Fruit fly (Drosophila melanogaster) whole organism, embryonic: ENCODE data around the gene CG15473.

Experiments used
- ATbp ChIP-seq: fragments of 200-800 bp; sonication (Bioruptor generic); optimal IDR thresholded peaks from 2 replicates; lab custom pipeline; 2017; ENCODE audit warnings: missing biosample characterization, mild to moderate bottlenecking, missing genetic modification characterization, missing genetic modification reagents
- Abd-B ChIP-seq: fragments of 200-800 bp; sonication (Bioruptor generic); optimal IDR thresholded peaks from 2 replicates; lab custom pipeline; 2018; ENCODE audit warnings: missing biosample characterization, mild to moderate bottlenecking, missing genetic modification characterization, moderate library complexity
- CG10267 ChIP-seq: fragments of 200-800 bp; sonication (Bioruptor generic); optimal IDR thresholded peaks from 2 replicates; lab custom pipeline; 2018; ENCODE audit warnings: missing biosample characterization, mild to moderate bottlenecking, missing genetic modification characterization, moderate library complexity
- CG12155 ChIP-seq: fragments of 200-800 bp; sonication (Bioruptor generic); optimal IDR thresholded peaks from 3 replicates; lab custom pipeline; 2016; ENCODE audit warnings: missing biosample characterization, missing genetic modification characterization
- CG1233 ChIP-seq: fragments of 200-800 bp; sonication (Bioruptor generic); optimal IDR thresholded peaks from 4 replicates; lab custom pipeline; 2018; ENCODE audit warnings: missing biosample characterization, mild to moderate bottlenecking, missing genetic modification characterization
- CG13775 ChIP-seq: fragments of 200-800 bp; sonication (Bioruptor generic); optimal IDR thresholded peaks from 3 replicates; lab custom pipeline; 2017; ENCODE audit warnings: missing biosample characterization, mild to moderate bottlenecking, missing genetic modification characterization
- CG15514 ChIP-seq: fragments of 200-800 bp; sonication (Bioruptor generic); optimal IDR thresholded peaks from 3 replicates; lab custom pipeline; 2017; ENCODE audit warnings: missing biosample characterization, missing genetic modification characterization, mild to moderate bottlenecking, moderate library complexity, missing genetic modification reagents
- CG1602 ChIP-seq: fragments of 200-800 bp; sonication (Bioruptor generic); optimal IDR thresholded peaks from 3 replicates; lab custom pipeline; 2016; ENCODE audit warnings: missing biosample characterization, missing genetic modification characterization
- CG16779 ChIP-seq: fragments of 200-800 bp; sonication (Bioruptor generic); IDR thresholded peaks from 2 replicates; pipeline ENCODE4 v1.3.6; 2022; ENCODE audit warnings: missing biosample characterization, missing genetic modification characterization
- CG17359 ChIP-seq: fragments of 200-800 bp; sonication (Bioruptor generic); optimal IDR thresholded peaks from 3 replicates; lab custom pipeline; 2018; ENCODE audit warnings: missing biosample characterization, mild to moderate bottlenecking, missing genetic modification characterization, moderate library complexity
- CG17912 ChIP-seq: fragments of 200-800 bp; sonication (Bioruptor generic); optimal IDR thresholded peaks from 2 replicates; lab custom pipeline; 2018; ENCODE audit warnings: missing biosample characterization, mild to moderate bottlenecking, missing genetic modification characterization
- CG1792 ChIP-seq: fragments of 200-800 bp; sonication (Bioruptor generic); optimal IDR thresholded peaks from 2 replicates; lab custom pipeline; 2016; ENCODE audit warnings: missing biosample characterization, missing genetic modification characterization
- CG18011 ChIP-seq: fragments of 200-800 bp; sonication (Bioruptor generic); optimal IDR thresholded peaks from 2 replicates; lab custom pipeline; 2017; ENCODE audit warnings: missing biosample characterization, missing genetic modification characterization, mild to moderate bottlenecking, moderate library complexity, missing genotype
- CG18262 ChIP-seq: fragments of 200-800 bp; optimal IDR thresholded peaks from 3 replicates; lab custom pipeline; 2019; ENCODE audit warnings: missing biosample characterization, mild to moderate bottlenecking, missing genetic modification characterization, moderate library complexity
- CG18619 ChIP-seq: fragments of 200-800 bp; sonication (Bioruptor generic); optimal IDR thresholded peaks from 3 replicates; lab custom pipeline; 2017; ENCODE audit warnings: missing biosample characterization, mild to moderate bottlenecking, missing genetic modification characterization
- CG2678 ChIP-seq: fragments of 200-800 bp; sonication (Bioruptor generic); optimal IDR thresholded peaks from 3 replicates; lab custom pipeline; 2019; ENCODE audit warnings: missing biosample characterization, mild to moderate bottlenecking, missing genetic modification characterization, moderate library complexity
- CG30403 ChIP-seq: fragments of 200-800 bp; sonication (Bioruptor generic); optimal IDR thresholded peaks from 3 replicates; lab custom pipeline; 2016; ENCODE audit warnings: missing biosample characterization, missing genetic modification characterization
- CG3163 ChIP-seq: fragments of 200-800 bp; sonication (Bioruptor generic); optimal IDR thresholded peaks from 3 replicates; lab custom pipeline; 2016; ENCODE audit warnings: missing biosample characterization, missing genetic modification characterization
- CG4424 ChIP-seq: fragments of 200-800 bp; sonication (Bioruptor generic); optimal IDR thresholded peaks from 3 replicates; lab custom pipeline; 2016; ENCODE audit warnings: missing biosample characterization, missing genetic modification characterization
- CG4854 ChIP-seq: fragments of 200-800 bp; sonication (Bioruptor generic); optimal IDR thresholded peaks from 2 replicates; lab custom pipeline; 2016; ENCODE audit warnings: missing biosample characterization, missing genetic modification characterization, inconsistent platforms
- CG5180 ChIP-seq: fragments of 200-800 bp; sonication (Bioruptor generic); optimal IDR thresholded peaks from 3 replicates; lab custom pipeline; 2017; ENCODE audit warnings: missing biosample characterization, missing genetic modification characterization, mild to moderate bottlenecking, moderate library complexity, missing genetic modification reagents
- CG7372 ChIP-seq: fragments of 200-800 bp; sonication (Bioruptor generic); IDR thresholded peaks from 2 replicates; pipeline ENCODE4 v1.3.6; 2022; ENCODE audit warnings: missing biosample characterization, missing genetic modification characterization
- CG7786 ChIP-seq: fragments of 200-800 bp; sonication (Bioruptor generic); optimal IDR thresholded peaks from 2 replicates; lab custom pipeline; 2016; ENCODE audit warnings: missing biosample characterization, missing genetic modification characterization
- CG7928 ChIP-seq: fragments of 200-800 bp; sonication (Bioruptor generic); optimal IDR thresholded peaks from 2 replicates; lab custom pipeline; 2017; ENCODE audit warnings: missing biosample characterization, mild to moderate bottlenecking, missing genetic modification characterization
- CG8089 ChIP-seq: fragments of 200-800 bp; sonication (Bioruptor generic); optimal IDR thresholded peaks from 3 replicates; lab custom pipeline; 2016; ENCODE audit warnings: missing biosample characterization, missing genetic modification characterization
- CG8290 ChIP-seq, 3 experiments: fragments of 200-800 bp; sonication (Bioruptor generic); optimal IDR thresholded peaks; 2 replicates each; lab custom pipeline; 2016 to 2019; ENCODE audit warnings: missing biosample characterization in 3 of 3, missing genetic modification characterization in 3 of 3, mild to moderate bottlenecking in 2 of 3, moderate library complexity in 1 of 3
- CG8359 ChIP-seq: fragments of 200-800 bp; sonication (Bioruptor generic); optimal IDR thresholded peaks from 2 replicates; lab custom pipeline; 2017; ENCODE audit warnings: missing biosample characterization, mild to moderate bottlenecking, missing genetic modification characterization, borderline replicate concordance
- Dip3 ChIP-seq: fragments of 200-800 bp; sonication (Bioruptor generic); optimal IDR thresholded peaks from 3 replicates; lab custom pipeline; 2016; ENCODE audit warnings: missing biosample characterization, missing genetic modification characterization
- Eip74EF ChIP-seq, 2 experiments: fragments of 200-800 bp in 1 of 2; fragments of >200 bp in 1 of 2; sonication (Bioruptor generic) in 1 of 2; optimal IDR thresholded peaks; 2 replicates each; lab custom pipeline; 2017 to 2019; ENCODE audit warnings: missing biosample characterization in 2 of 2, missing genetic modification characterization in 2 of 2, mild to moderate bottlenecking in 1 of 2, moderate library complexity in 1 of 2
- HmgZ ChIP-seq: fragments of 200-800 bp; sonication (Bioruptor generic); optimal IDR thresholded peaks from 2 replicates; lab custom pipeline; 2018; ENCODE audit warnings: missing biosample characterization, mild to moderate bottlenecking, missing genetic modification characterization
- Hr51 ChIP-seq, 2 experiments: fragments of 200-800 bp; sonication (Bioruptor generic); optimal IDR thresholded peaks; 2 replicates in 1 of 2; 3 replicates in 1 of 2; lab custom pipeline; 2016 to 2018; ENCODE audit warnings: missing biosample characterization in 2 of 2, missing genetic modification characterization in 2 of 2, mild to moderate bottlenecking in 1 of 2, moderate library complexity in 1 of 2
- PHDP ChIP-seq: fragments of 200-800 bp; sonication (Bioruptor generic); optimal IDR thresholded peaks from 3 replicates; lab custom pipeline; 2018; ENCODE audit warnings: missing biosample characterization, mild to moderate bottlenecking, missing genetic modification characterization, moderate library complexity
- Six4 ChIP-seq: fragments of 200-800 bp; sonication (Bioruptor generic); optimal IDR thresholded peaks from 2 replicates; lab custom pipeline; 2016; ENCODE audit warnings: missing biosample characterization, missing genetic modification characterization
- Sox102F ChIP-seq: fragments of 200-800 bp; sonication (Bioruptor generic); optimal IDR thresholded peaks from 2 replicates; lab custom pipeline; 2018; ENCODE audit warnings: missing biosample characterization, mild to moderate bottlenecking, missing genetic modification characterization, moderate library complexity
- Xrp1 ChIP-seq: fragments of 200-800 bp; sonication (Bioruptor generic); IDR thresholded peaks from 2 replicates; pipeline ENCODE4 v1.3.6; 2022; ENCODE audit warnings: missing biosample characterization, missing genetic modification characterization
- ara ChIP-seq: fragments of 200-800 bp; sonication (Bioruptor generic); IDR thresholded peaks from 2 replicates; pipeline ENCODE4 v1.3.6; 2022; ENCODE audit warnings: missing biosample characterization, missing genetic modification characterization
- ato ChIP-seq: fragments of 200-800 bp; sonication (Bioruptor generic); IDR thresholded peaks from 2 replicates; pipeline ENCODE4 v1.3.6; 2022; ENCODE audit warnings: missing biosample characterization, missing genetic modification characterization; ENCODE audit not compliant: partially characterized antibody
- bcd ChIP-seq: fragments of 200-800 bp; sonication (Bioruptor generic); optimal IDR thresholded peaks from 2 replicates; lab custom pipeline; 2017; ENCODE audit warnings: missing biosample characterization, mild to moderate bottlenecking, missing genetic modification characterization
- crp ChIP-seq, 2 experiments: fragments of 200-800 bp; sonication (Bioruptor generic); optimal IDR thresholded peaks; 2 replicates in 1 of 2; 3 replicates in 1 of 2; lab custom pipeline; 2017; ENCODE audit warnings: missing biosample characterization in 2 of 2, missing genetic modification characterization in 2 of 2, mild to moderate bottlenecking in 1 of 2, moderate library complexity in 1 of 2
- cwo ChIP-seq: fragments of 200-800 bp; sonication (Bioruptor generic); optimal IDR thresholded peaks from 3 replicates; lab custom pipeline; 2017; ENCODE audit warnings: missing biosample characterization, missing genetic modification characterization, mild to moderate bottlenecking, moderate library complexity, missing genetic modification reagents
- dysf ChIP-seq: fragments of 200-800 bp; sonication (Bioruptor generic); IDR thresholded peaks from 3 replicates; pipeline ENCODE4 v1.3.6; 2022; ENCODE audit warnings: missing biosample characterization, missing genetic modification characterization
- ftz-f1 ChIP-seq: fragments of 200-800 bp; sonication (Bioruptor generic); optimal IDR thresholded peaks from 2 replicates; lab custom pipeline; 2016; ENCODE audit warnings: missing biosample characterization, missing genetic modification characterization
- hbn ChIP-seq: fragments of 200-800 bp; sonication (Bioruptor generic); IDR thresholded peaks from 2 replicates; pipeline ENCODE4 v1.3.6; 2022; ENCODE audit warnings: missing biosample characterization, missing genetic modification characterization; ENCODE audit not compliant: partially characterized antibody
- nau ChIP-seq: fragments of 200-800 bp; sonication (Bioruptor generic); optimal IDR thresholded peaks from 3 replicates; lab custom pipeline; 2017; ENCODE audit warnings: missing biosample characterization, mild to moderate bottlenecking, missing genetic modification characterization, missing genetic modification reagents
- otp ChIP-seq: fragments of 200-800 bp; sonication (Bioruptor generic); IDR thresholded peaks from 3 replicates; pipeline ENCODE4, ENCODE4 v1.3.6; 2022; ENCODE audit warnings: missing biosample characterization, missing genetic modification characterization
- peb ChIP-seq: fragments of 200-800 bp; sonication (Bioruptor generic); IDR thresholded peaks from 2 replicates; pipeline ENCODE4 v1.3.6; 2022; ENCODE audit warnings: missing biosample characterization, missing genetic modification characterization
- sima ChIP-seq: fragments of 200-800 bp; sonication (Bioruptor generic); optimal IDR thresholded peaks from 2 replicates; lab custom pipeline; 2016; ENCODE audit warnings: missing biosample characterization, missing genetic modification characterization
- twi ChIP-seq: fragments of 200-800 bp; optimal IDR thresholded peaks from 2 replicates; lab custom pipeline; 2019; ENCODE audit warnings: missing biosample characterization, mild to moderate bottlenecking, missing genetic modification characterization, moderate library complexity
- wek ChIP-seq: fragments of 200-800 bp; sonication (Bioruptor generic); optimal IDR thresholded peaks from 3 replicates; lab custom pipeline; 2018; ENCODE audit warnings: missing biosample characterization, mild to moderate bottlenecking, missing genetic modification characterization, moderate library complexity

CG15473 gene

dm6 chrX:4610481-4610880 lies 43.8 kb downstream of the CG15473 start (continued):
- TF ChIP-seq CG8290 (GFP tag; optimal IDR thresholded peaks at IDR 0.05; lab: Kevin White, UChicago): no peak
- peak in 1 of 2 experiments; percentile 88 for TF ChIP-seq CG8290 (tag; optimal IDR thresholded peaks at IDR 0.05; lab: Kevin White, UChicago)
- TF ChIP-seq ato (GFP tag; lab: Robert Waterston, UW): no peak
- TF ChIP-seq Xrp1 (GFP tag; lab: Robert Waterston, UW): 0 out of 2 replicates have a peak, but pooled peaks have one; percentile 9
- TF ChIP-seq peb: no peak
- no peak for TF ChIP-seq CG5180 (GFP tag; lab: Kevin White, UChicago)
- TF ChIP-seq sima: no peak
- no peak for TF ChIP-seq CG8089 (GFP tag; lab: Kevin White, UChicago)
- TF ChIP-seq CG1602 (GFP tag; lab: Kevin White, UChicago): no peak
- TF ChIP-seq CG18262: no peak
- TF ChIP-seq Sox102F (GFP tag; lab: Kevin White, UChicago): peak; percentile 8
- no peak for TF ChIP-seq crp (GFP tag; optimal IDR thresholded peaks at IDR 0.05; lab: Kevin White, UChicago)
- peak; percentile 33 for TF ChIP-seq wek (GFP tag; lab: Kevin White, UChicago)
- peak; percentile 55 for TF ChIP-seq CG15514
- peak; percentile 18 for TF ChIP-seq CG7786 (GFP tag; lab: Kevin White, UChicago)
- peak; percentile 21 for TF ChIP-seq CG7928
- TF ChIP-seq hbn (GFP tag; lab: Robert Waterston, UW): no peak
- TF ChIP-seq otp (GFP tag; lab: Robert Waterston, UW): 0 out of 3 replicates have a peak, but pooled peaks have one; percentile 22
- peak; percentile 16 for TF ChIP-seq Dip3
- peak; percentile 52 for TF ChIP-seq CG17359
- no peak for TF ChIP-seq nau
- peak; percentile 19 for TF ChIP-seq cwo
- no peak for TF ChIP-seq CG3163
- peak; percentile 7 for TF ChIP-seq HmgZ (tag; lab: Kevin White, UChicago)
- no peak for TF ChIP-seq CG13775 (GFP tag; lab: Kevin White, UChicago)
- peak; percentile 44 for TF ChIP-seq CG2678 (tag; lab: Kevin White, UChicago)
- TF ChIP-seq twi (tag; lab: Kevin White, UChicago): no peak
- no peak for TF ChIP-seq CG18619
- TF ChIP-seq Eip74EF (GFP tag; optimal IDR thresholded peaks at IDR 0.05; lab: Kevin White, UChicago): no peak
- no peak for TF ChIP-seq CG16779 (GFP tag; lab: Robert Waterston, UW)
- TF ChIP-seq Abd-B (GFP tag; lab: Kevin White, UChicago): no peak
- TF ChIP-seq CG8359 (GFP tag; lab: Kevin White, UChicago): no peak
- TF ChIP-seq ara (GFP tag; lab: Robert Waterston, UW): 0 out of 2 replicates have a peak, but pooled peaks have one; percentile 9
- no peak for TF ChIP-seq CG30403
- no peak for TF ChIP-seq CG7372
- peak; percentile 67 for TF ChIP-seq ATbp
- TF ChIP-seq CG12155: no peak
- TF ChIP-seq CG10267 (tag; lab: Kevin White, UChicago): no peak
- TF ChIP-seq CG4854 (GFP tag; lab: Kevin White, UChicago): no peak
- no peak for TF ChIP-seq CG18011
- no peak for TF ChIP-seq CG1233 (GFP tag; lab: Kevin White, UChicago)
- no peak for TF ChIP-seq Hr51 (GFP tag; optimal IDR thresholded peaks at IDR 0.05; lab: Kevin White, UChicago)
- no peak for TF ChIP-seq dysf (GFP tag; lab: Robert Waterston, UW)
- no peak for TF ChIP-seq CG1792
- peak; percentile 27 for TF ChIP-seq bcd
- no peak for TF ChIP-seq CG17912 (GFP tag; lab: Kevin White, UChicago)
- TF ChIP-seq ftz-f1 (GFP tag; lab: Kevin White, UChicago): no peak
- no peak for TF ChIP-seq CG4424
- no peak for TF ChIP-seq Six4 (GFP tag; lab: Kevin White, UChicago)
- TF ChIP-seq PHDP (tag; lab: Kevin White, UChicago): peak; percentile 34
